Worm (Caenorhabditis elegans) whole organism, young adult: ENCODE measurements around the gene W01B6.5.
A peak's percentile ranks its signal among the peaks of the same experiment; 100 is the strongest.

Source experiments
- B0019.2 ChIP-seq: fragments of 200-800 bp; sonication (Bioruptor generic); conservative IDR thresholded peaks from 2 replicates; pipeline ENCODE4 v1.3.6; 2022; ENCODE audit warnings: missing genetic modification reagents, missing genetic modification characterization, missing compliant biosample characterization
- B0035.1 ChIP-seq: sonication (generic microtip); optimal IDR thresholded peaks from 2 replicates; lab custom pipeline; 2016; ENCODE audit warnings: missing genetic modification characterization, mild to moderate bottlenecking, missing compliant biosample characterization, missing genotype, missing genetic modification reagents
- B0261.1 ChIP-seq: sonication (generic microtip); optimal IDR thresholded peaks from 2 replicates; lab custom pipeline; 2016; ENCODE audit warnings: mild to moderate bottlenecking, missing genetic modification characterization, moderate library complexity, missing compliant biosample characterization
- B0336.3 ChIP-seq: fragments of 200-800 bp; sonication (Bioruptor generic); IDR thresholded peaks from 2 replicates; pipeline ENCODE4 v1.3.6; 2022; ENCODE audit warnings: missing genetic modification characterization, missing compliant biosample characterization
- F33H1.4 ChIP-seq: fragments of 200-800 bp; sonication (Bioruptor generic); IDR thresholded peaks from 2 replicates; pipeline ENCODE4 v1.3.6; 2022; ENCODE audit warnings: missing genetic modification reagents, missing genetic modification characterization, missing compliant biosample characterization
- F49E8.2 ChIP-seq: sonication (generic microtip); optimal IDR thresholded peaks from 3 replicates; lab custom pipeline; 2017; ENCODE audit warnings: missing genetic modification characterization, mild to moderate bottlenecking, missing compliant biosample characterization, antibody characterized with exemption, moderate library complexity; ENCODE audit not compliant: insufficient read depth
- F55B11.4 ChIP-seq: sonication (generic microtip); optimal IDR thresholded peaks from 2 replicates; lab custom pipeline; 2016; ENCODE audit warnings: missing compliant biosample characterization, missing genetic modification characterization, borderline replicate concordance; ENCODE audit not compliant: insufficient read depth
- Y67H2A.10 ChIP-seq: fragments of 200-800 bp; sonication (Bioruptor generic); conservative IDR thresholded peaks from 2 replicates; pipeline ENCODE4 v1.3.6; 2022; ENCODE audit warnings: missing genetic modification reagents, missing genetic modification characterization, missing compliant biosample characterization
- Y95B8A.8 ChIP-seq: fragments of 200-800 bp; sonication (Bioruptor generic); IDR thresholded peaks from 2 replicates; pipeline ENCODE4 v1.3.6; 2022; ENCODE audit warnings: missing genetic modification reagents, missing genetic modification characterization, missing compliant biosample characterization
- aptf-2 ChIP-seq: fragments of 200-800 bp; sonication (Bioruptor generic); conservative IDR thresholded peaks from 2 replicates; pipeline ENCODE4 v1.3.6; 2022; ENCODE audit warnings: missing genetic modification reagents, missing genetic modification characterization, missing compliant biosample characterization
- aptf-3 ChIP-seq: fragments of 200-800 bp; sonication (Bioruptor generic); IDR thresholded peaks from 2 replicates; pipeline ENCODE4 v1.3.6; 2022; ENCODE audit warnings: missing genetic modification characterization, missing compliant biosample characterization
- ceh-40 ChIP-seq: fragments of 200-800 bp; sonication (Bioruptor generic); IDR thresholded peaks from 2 replicates; pipeline ENCODE4 v1.3.6; 2022; ENCODE audit warnings: missing genetic modification characterization, missing compliant biosample characterization
- ceh-58 ChIP-seq: fragments of 200-800 bp; sonication (Bioruptor generic); IDR thresholded peaks from 2 replicates; pipeline ENCODE4 v1.3.6; 2022; ENCODE audit warnings: missing genetic modification characterization, missing compliant biosample characterization
- ceh-91 ChIP-seq: fragments of 200-800 bp; sonication (Bioruptor generic); IDR thresholded peaks from 2 replicates; pipeline ENCODE4 v1.3.6; 2022; ENCODE audit warnings: missing genetic modification reagents, missing genetic modification characterization, missing compliant biosample characterization
- chd-7 ChIP-seq: sonication (generic microtip); optimal IDR thresholded peaks from 2 replicates; lab custom pipeline; 2016; ENCODE audit warnings: mild to moderate bottlenecking, missing genetic modification characterization, moderate library complexity, missing compliant biosample characterization
- die-1 ChIP-seq: sonication (generic microtip); optimal IDR thresholded peaks from 2 replicates; lab custom pipeline; 2016; ENCODE audit warnings: missing genotype, mild to moderate bottlenecking, missing genetic modification characterization, missing compliant biosample characterization
- dox-1 ChIP-seq: fragments of 200-800 bp; sonication (Bioruptor generic); IDR thresholded peaks from 2 replicates; pipeline ENCODE4 v1.3.6; 2022; ENCODE audit warnings: missing genetic modification reagents, missing genetic modification characterization, missing compliant biosample characterization
- dpl-1 ChIP-seq: fragments of 150-350 bp; optimal IDR thresholded peaks from 2 replicates; lab custom pipeline; 2014; ENCODE audit warnings: missing biosample characterization, missing genetic modification reagents, missing genetic modification characterization
- egl-18 ChIP-seq: fragments of 200-800 bp; sonication (Bioruptor generic); IDR thresholded peaks from 2 replicates; pipeline ENCODE4 v1.3.6; 2022; ENCODE audit warnings: missing genetic modification reagents, missing genetic modification characterization, missing compliant biosample characterization
- egl-44 ChIP-seq: fragments of 200-800 bp; sonication (Bioruptor generic); IDR thresholded peaks from 2 replicates; pipeline ENCODE4 v1.3.6; 2022; ENCODE audit warnings: missing genetic modification reagents, missing genetic modification characterization, missing compliant biosample characterization
- ekl-4 ChIP-seq: fragments of 200-800 bp; sonication (Bioruptor generic); IDR thresholded peaks from 2 replicates; pipeline ENCODE4 v1.3.6; 2022; ENCODE audit warnings: missing genetic modification reagents, missing genetic modification characterization, missing compliant biosample characterization
- fkh-3 ChIP-seq: sonication (generic microtip); optimal IDR thresholded peaks from 2 replicates; lab custom pipeline; 2016; ENCODE audit warnings: mild to moderate bottlenecking, missing genetic modification characterization, missing compliant biosample characterization
- lag-1 ChIP-seq: fragments of 200-800 bp; sonication (Bioruptor generic); IDR thresholded peaks from 2 replicates; pipeline ENCODE4 v1.3.6; 2022; ENCODE audit warnings: missing genetic modification reagents, missing genetic modification characterization, missing compliant biosample characterization
- lsl-1 ChIP-seq: fragments of 200-800 bp; sonication (Bioruptor generic); optimal IDR thresholded peaks from 2 replicates; lab custom pipeline; 2018; ENCODE audit warnings: mild to moderate bottlenecking, missing genetic modification characterization, moderate library complexity, missing compliant biosample characterization
- mel-28 ChIP-seq: sonication (generic microtip); optimal IDR thresholded peaks from 2 replicates; lab custom pipeline; 2016; ENCODE audit warnings: borderline replicate concordance, mild to moderate bottlenecking, missing genetic modification characterization, missing compliant biosample characterization
- mes-4 ChIP-seq: sonication (generic microtip); optimal IDR thresholded peaks from 2 replicates; lab custom pipeline; 2016; ENCODE audit warnings: missing genotype, missing genetic modification characterization, missing compliant biosample characterization
- nhr-179 ChIP-seq: sonication (generic microtip); optimal IDR thresholded peaks from 2 replicates; lab custom pipeline; 2016; ENCODE audit warnings: mild to moderate bottlenecking, missing genetic modification characterization, missing compliant biosample characterization
- nhr-80 ChIP-seq: sonication (generic microtip); optimal IDR thresholded peaks from 2 replicates; lab custom pipeline; 2016; ENCODE audit warnings: missing genetic modification characterization, missing compliant biosample characterization
- nhr-90 ChIP-seq: sonication (generic microtip); optimal IDR thresholded peaks from 2 replicates; lab custom pipeline; 2016; ENCODE audit warnings: missing genotype, mild to moderate bottlenecking, missing genetic modification characterization, missing compliant biosample characterization
- rpc-1 ChIP-seq, 2 experiments: fragments of 150-350 bp in 1 of 2; sonication (generic microtip) in 1 of 2; optimal IDR thresholded peaks; 2 replicates each; lab custom pipeline; 2014 to 2018; ENCODE audit warnings: missing biosample characterization in 1 of 2, missing genetic modification characterization in 1 of 2, missing genetic modification reagents in 1 of 2, missing genotype in 1 of 2
- sdz-38 ChIP-seq: sonication (generic microtip); optimal IDR thresholded peaks from 2 replicates; lab custom pipeline; 2016; ENCODE audit warnings: missing genotype, missing genetic modification characterization, missing compliant biosample characterization
- sea-2 ChIP-seq: fragments of 200-800 bp; sonication (Bioruptor generic); IDR thresholded peaks from 2 replicates; pipeline ENCODE4 v1.3.6; 2022; ENCODE audit warnings: missing genetic modification characterization, missing compliant biosample characterization
- snpc-1.1 ChIP-seq: sonication (generic microtip); optimal IDR thresholded peaks from 2 replicates; lab custom pipeline; 2017; ENCODE audit warnings: missing genetic modification characterization, mild to moderate bottlenecking, missing compliant biosample characterization, antibody characterized with exemption, moderate library complexity, missing genotype, missing genetic modification reagents; ENCODE audit not compliant: insufficient read depth
- snpc-3.4 ChIP-seq: sonication (generic microtip); optimal IDR thresholded peaks from 2 replicates; lab custom pipeline; 2017; ENCODE audit warnings: missing genetic modification characterization, mild to moderate bottlenecking, missing compliant biosample characterization, antibody characterized with exemption, moderate library complexity, missing genotype, missing genetic modification reagents
- snpc-4 ChIP-seq, 5 experiments: fragments of 150-350 bp in 1 of 5; sonication (generic microtip) in 4 of 5; optimal IDR thresholded peaks; 2 replicates each; lab custom pipeline; 2014 to 2018; ENCODE audit warnings: missing genetic modification characterization in 5 of 5, missing biosample characterization in 3 of 5, antibody characterized with exemption in 2 of 5, mild to moderate bottlenecking in 2 of 5, missing compliant biosample characterization in 2 of 5, missing genotype in 2 of 5, moderate library complexity in 2 of 5, missing genetic modification reagents in 1 of 5
- tbp1 ChIP-seq: fragments of 200-800 bp; sonication (Bioruptor generic); optimal IDR thresholded peaks from 2 replicates; lab custom pipeline; 2018; ENCODE audit warnings: mild to moderate bottlenecking, missing genetic modification characterization, missing compliant biosample characterization
- tbx-9 ChIP-seq: sonication (generic microtip); optimal IDR thresholded peaks from 2 replicates; lab custom pipeline; 2016; ENCODE audit warnings: borderline replicate concordance, missing genetic modification characterization, inconsistent platforms, missing compliant biosample characterization
- ztf-25 ChIP-seq: fragments of 200-800 bp; sonication (Bioruptor generic); IDR thresholded peaks from 2 replicates; pipeline ENCODE4 v1.3.6; 2022; ENCODE audit warnings: missing genetic modification reagents, missing genetic modification characterization, missing compliant biosample characterization

Gene W01B6.5

DNA sequence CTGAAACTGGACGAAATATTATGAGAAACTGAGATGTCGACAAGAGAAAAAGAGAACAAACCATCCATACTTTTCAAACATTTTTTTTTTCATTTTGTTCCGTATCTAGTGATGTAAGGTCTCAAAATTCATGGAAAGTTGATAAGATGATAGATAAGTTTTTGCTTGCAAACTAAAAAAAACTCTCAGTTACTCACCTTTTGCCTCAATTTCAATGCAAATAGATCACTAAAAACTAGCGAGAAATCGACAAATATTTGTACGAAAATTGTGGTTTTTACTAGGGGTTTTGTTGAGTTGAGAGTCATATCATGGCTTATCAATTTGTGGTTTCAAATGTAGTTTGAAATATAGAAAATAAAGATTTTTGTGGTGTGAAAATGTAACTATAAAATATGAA, 15.2 kb upstream of the W01B6.5 start:
- TF ChIP-seq nhr-80 (tag; lab: Kevin White, UChicago) (peak; percentile 31), aptf-2 (GFP tag; lab: Robert Waterston, UW) (no peak), fkh-3 (no peak), aptf-3 (GFP tag; lab: Robert Waterston, UW) (no peak)

DNA sequence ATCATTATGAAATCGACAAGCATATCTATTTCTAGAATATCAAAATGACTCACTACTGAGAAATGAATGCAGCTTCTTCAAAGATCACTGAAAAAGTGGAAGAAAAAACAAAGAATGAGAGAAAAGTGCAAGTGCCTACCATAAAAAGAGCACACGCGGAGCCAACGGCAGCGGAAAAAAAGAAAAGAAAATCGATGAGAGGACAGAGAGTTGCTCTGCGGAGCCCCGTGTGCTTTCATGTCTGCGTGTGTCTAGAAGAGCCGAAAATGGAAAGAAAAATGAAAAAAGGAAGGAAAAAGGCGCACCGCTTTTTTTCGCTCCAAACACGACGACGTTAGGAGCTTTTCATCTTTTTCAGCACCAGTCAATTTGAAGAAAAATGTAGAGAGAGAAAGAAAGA, 13.3 kb upstream of the W01B6.5 start, which contains the start of gene ipla-7:
Gene ipla-7 (minus strand): TSS at position 122 of the 400 bp plus-strand sequence.
- TF ChIP-seq die-1 (tag; lab: Kevin White, UChicago) (no peak), nhr-80 (tag; lab: Kevin White, UChicago) (peak; percentile 16)

DNA sequence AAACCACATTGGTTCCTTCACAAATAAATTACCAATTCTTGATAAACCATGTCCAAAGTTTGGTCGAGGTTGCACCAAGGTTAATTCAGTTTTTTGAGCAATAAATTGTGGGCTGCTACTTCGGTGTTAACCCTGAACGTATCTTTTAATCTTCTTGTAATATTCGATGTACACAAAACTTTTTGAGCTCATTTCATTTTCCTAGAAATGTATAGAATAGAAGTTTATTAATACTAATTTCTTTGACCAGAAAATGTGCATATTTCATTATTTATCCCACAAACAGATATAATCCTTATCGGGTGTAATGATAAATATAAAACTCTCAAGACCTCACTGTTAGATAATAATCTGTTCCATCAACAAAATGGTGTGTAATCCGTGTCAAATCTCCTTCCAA, 12.1 kb upstream of the W01B6.5 start:
- TF ChIP-seq B0261.1 (tag; lab: Kevin White, UChicago): no peak
- no peak for TF ChIP-seq die-1 (tag; lab: Kevin White, UChicago)
- no peak for TF ChIP-seq nhr-90 (tag; lab: Kevin White, UChicago)
- no peak for TF ChIP-seq snpc-4 (GFP tag; optimal IDR thresholded peaks at IDR 0.05; lab: Kevin White, UChicago)
- TF ChIP-seq snpc-4 (tag; optimal IDR thresholded peaks at IDR 0.05; lab: Kevin White, UChicago): no peak
- no peak for TF ChIP-seq tbx-9 (tag; lab: Kevin White, UChicago)
- no peak for TF ChIP-seq snpc-3.4
- TF ChIP-seq Y67H2A.10 (GFP tag; lab: Robert Waterston, UW): no peak
- no peak for TF ChIP-seq nhr-80 (tag; lab: Kevin White, UChicago)
- TF ChIP-seq B0019.2 (GFP tag; lab: Robert Waterston, UW): no peak
- no peak for TF ChIP-seq sdz-38 (tag; lab: Kevin White, UChicago)
- no peak for TF ChIP-seq ztf-25 (GFP tag; lab: Robert Waterston, UW)
- TF ChIP-seq ceh-58 (GFP tag; lab: Robert Waterston, UW): no peak
- TF ChIP-seq B0336.3: no peak
- no peak for TF ChIP-seq Y95B8A.8 (GFP tag; lab: Robert Waterston, UW)
- no peak for TF ChIP-seq snpc-1.1 (tag; lab: Kevin White, UChicago)
- TF ChIP-seq egl-44 (GFP tag; lab: Robert Waterston, UW): no peak
- no peak for TF ChIP-seq egl-18

DNA sequence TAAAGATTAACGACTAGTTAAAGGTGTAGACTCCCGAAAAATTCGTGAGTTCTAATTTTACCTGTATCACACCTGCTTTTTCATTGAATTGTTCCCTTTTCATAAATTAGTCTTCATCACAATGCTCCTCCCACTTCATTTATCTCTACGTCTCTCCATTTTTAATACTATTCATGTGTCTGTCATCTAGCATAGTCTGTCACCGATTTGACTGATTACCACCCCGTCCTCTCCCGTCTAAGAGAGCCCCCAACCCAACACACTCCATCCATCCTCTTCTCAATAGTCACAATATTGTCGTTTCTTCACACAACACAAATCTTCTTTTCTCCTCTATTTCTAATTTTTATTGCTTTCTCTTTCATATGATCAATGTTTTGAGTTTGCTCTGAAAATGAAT, 10.8 kb upstream of the W01B6.5 start:
- TF ChIP-seq F55B11.4 (tag; lab: Kevin White, UChicago): no peak
- no peak for TF ChIP-seq sea-2 (GFP tag; lab: Robert Waterston, UW)
- no peak for TF ChIP-seq nhr-179 (tag; lab: Kevin White, UChicago)

DNA sequence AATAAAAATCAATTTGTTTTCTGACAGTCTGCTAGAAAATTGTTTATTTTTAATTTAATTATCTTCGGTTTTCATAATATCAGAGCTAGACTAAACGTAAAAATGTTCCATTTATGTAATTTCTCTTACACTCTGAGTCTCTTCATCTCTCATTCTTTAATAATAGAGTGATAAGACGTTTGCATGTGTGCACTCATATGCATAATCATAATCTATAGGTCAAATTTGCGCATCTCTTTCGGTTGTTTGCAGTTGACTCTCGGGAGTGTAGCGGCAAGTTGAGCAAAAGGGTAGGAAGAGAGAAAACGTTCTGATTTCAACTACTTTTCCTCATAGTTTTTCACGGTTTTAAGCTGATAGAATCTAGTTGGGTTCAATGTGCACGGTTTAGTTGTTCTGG, 9.5 kb upstream of the W01B6.5 start:
- no peak for TF ChIP-seq ekl-4 (GFP tag; lab: Robert Waterston, UW)
- no peak for TF ChIP-seq ceh-91 (GFP tag; lab: Robert Waterston, UW)

DNA sequence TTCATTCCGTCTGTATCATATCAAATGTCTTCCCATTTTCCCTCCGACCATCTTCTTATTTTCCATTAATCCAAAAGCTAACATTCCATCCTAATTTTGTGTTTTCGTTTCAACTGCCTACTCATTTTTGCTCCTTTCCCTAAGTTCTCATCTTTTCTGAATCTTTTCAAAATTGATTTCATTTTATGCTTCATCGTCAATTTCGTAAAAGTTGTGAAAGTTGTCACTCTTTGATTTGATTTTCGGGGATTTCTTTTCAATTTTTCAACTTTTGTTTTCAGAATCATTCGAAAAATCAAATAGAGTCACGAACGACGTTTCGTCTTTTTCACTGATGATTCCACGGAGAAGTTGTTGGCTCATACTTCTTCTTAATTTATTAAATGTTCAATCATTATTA, 8.5 kb upstream of the W01B6.5 start, which contains the start of gene cwn-2:
Gene cwn-2 (plus strand): TSS at position 276 of the 400 bp plus-strand sequence.
- TF ChIP-seq B0035.1 (tag; lab: Kevin White, UChicago): no peak
- TF ChIP-seq mel-28 (tag; lab: Kevin White, UChicago): no peak
- no peak for TF ChIP-seq F33H1.4 (GFP tag; lab: Robert Waterston, UW)
- TF ChIP-seq B0336.3: no peak
- no peak for TF ChIP-seq lag-1 (GFP tag; lab: Robert Waterston, UW)
- no peak for TF ChIP-seq rpc-1 (optimal IDR thresholded peaks at IDR 0.05; lab: Kevin White, UChicago)
- no peak for TF ChIP-seq rpc-1 (tag; optimal IDR thresholded peaks at IDR 0.05; lab: Kevin White, UChicago)
- TF ChIP-seq dox-1: no peak
- TF ChIP-seq mes-4: no peak
- TF ChIP-seq die-1 (tag; lab: Kevin White, UChicago): no peak
- no peak for TF ChIP-seq lsl-1 (GFP tag; lab: Kevin White, UChicago)
- TF ChIP-seq F49E8.2 (tag; lab: Kevin White, UChicago): no peak
- TF ChIP-seq dpl-1: no peak
- no peak for TF ChIP-seq ceh-40 (GFP tag; lab: Robert Waterston, UW)
- no peak for TF ChIP-seq chd-7
- TF ChIP-seq snpc-1.1 (tag; lab: Kevin White, UChicago): no peak
- no peak for TF ChIP-seq tbp1
